Worm (Caenorhabditis elegans): ENCODE measurements around the gene pqn-29.

DNA sequence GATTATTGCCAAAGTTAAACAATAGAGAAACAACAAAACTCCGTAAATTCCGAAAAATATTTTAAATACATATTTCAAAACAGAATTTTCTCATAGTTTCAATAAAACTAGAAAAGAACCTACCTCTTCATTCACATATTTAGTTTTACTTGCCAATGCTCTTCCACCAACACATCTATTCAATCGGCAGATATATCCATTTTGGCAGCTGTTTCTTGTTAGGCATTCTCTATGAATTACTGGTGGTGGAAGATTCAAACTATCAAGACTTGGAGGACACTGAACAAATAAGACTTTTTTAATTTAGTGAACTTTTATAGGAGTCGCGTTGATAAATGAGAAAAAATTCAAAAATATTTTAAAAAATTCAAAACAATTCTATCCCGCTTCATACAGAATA, 1.2 kb upstream of the pqn-29 start:
- TF ChIP-seq attf-3 (GFP tag; conservative IDR thresholded peaks at IDR 0.05) (no peak), unc-62 (GFP tag; optimal IDR thresholded peaks at IDR 0.05) (no peak), efl-1 (GFP tag; optimal IDR thresholded peaks at IDR 0.05) (no peak), let-526 (GFP tag; IDR thresholded peaks at IDR 0.05) (no peak), snpc-4 (GFP tag; optimal IDR thresholded peaks at IDR 0.05) (no peak), snpc-4 (tag; optimal IDR thresholded peaks at IDR 0.05) (no peak), unc-130 (GFP tag; optimal IDR thresholded peaks at IDR 0.05) (no peak), lsy-27 (tag; optimal IDR thresholded peaks at IDR 0.05; ENCODE audit: borderline replicate concordance, insufficient read depth) (no peak), C06A6.2 (GFP tag; conservative IDR thresholded peaks at IDR 0.05) (no peak), hmg-20 (GFP tag; IDR thresholded peaks at IDR 0.05) (no peak), B0261.1 (tag; optimal IDR thresholded peaks at IDR 0.05) (no peak), ama-1 (optimal IDR thresholded peaks at IDR 0.05) (no peak), ama-1 (GFP tag; optimal IDR thresholded peaks at IDR 0.05) (no peak), dpff-1 (tag; optimal IDR thresholded peaks at IDR 0.05) (no peak), ztf-18 (tag; optimal IDR thresholded peaks at IDR 0.05) (no peak), ztf-6 (GFP tag; IDR thresholded peaks at IDR 0.05) (no peak)

All from whole organism, young adult.